Worm (Caenorhabditis elegans) whole organism, L1 larva: Measurements from ENCODE around the gene F55A4.3.

Experiments
- C16A3.4 ChIP-seq: fragments of 150-350 bp; optimal IDR thresholded peaks from 2 replicates; lab custom pipeline; 2014; ENCODE audit warnings: missing biosample characterization, missing genetic modification characterization
- C34B4.2 ChIP-seq: sonication (generic microtip); optimal IDR thresholded peaks from 2 replicates; lab custom pipeline; 2017; ENCODE audit warnings: mild to moderate bottlenecking, missing genetic modification characterization, missing compliant biosample characterization
- aha-1 ChIP-seq: fragments of 150-350 bp; optimal IDR thresholded peaks from 2 replicates; lab custom pipeline; 2014; ENCODE audit warnings: missing biosample characterization, missing genetic modification characterization
- ceh-8 ChIP-seq: fragments of 200-800 bp; sonication (Bioruptor generic); optimal IDR thresholded peaks from 2 replicates; lab custom pipeline; 2018; ENCODE audit warnings: mild to moderate bottlenecking, missing genetic modification characterization, moderate library complexity, missing compliant biosample characterization
- ceh-82 ChIP-seq, 3 experiments: fragments of 150-350 bp in 1 of 3; sonication (generic microtip) in 2 of 3; optimal IDR thresholded peaks; 2 replicates each; lab custom pipeline; 2014 to 2017; ENCODE audit warnings: missing biosample characterization in 3 of 3, missing genetic modification characterization in 3 of 3
- ceh-90 ChIP-seq: sonication (generic microtip); optimal IDR thresholded peaks from 2 replicates; lab custom pipeline; 2016; ENCODE audit warnings: missing genetic modification characterization, missing compliant biosample characterization
- ces-1 ChIP-seq: fragments of 150-350 bp; optimal IDR thresholded peaks from 2 replicates; lab custom pipeline; 2014; ENCODE audit warnings: missing biosample characterization, missing genetic modification reagents, missing genetic modification characterization
- dsc-1 ChIP-seq: sonication (generic microtip); optimal IDR thresholded peaks from 2 replicates; lab custom pipeline; 2016; ENCODE audit warnings: mild to moderate bottlenecking, missing genetic modification characterization, missing compliant biosample characterization
- egl-13 ChIP-seq: sonication (generic microtip); optimal IDR thresholded peaks from 2 replicates; lab custom pipeline; 2016; ENCODE audit warnings: missing genotype, missing genetic modification reagents, missing genetic modification characterization, missing compliant biosample characterization
- elt-2 ChIP-seq: sonication (generic microtip); optimal IDR thresholded peaks from 2 replicates; lab custom pipeline; 2016; ENCODE audit warnings: missing genetic modification characterization, mild to moderate bottlenecking, inconsistent platforms, missing compliant biosample characterization, missing genetic modification reagents
- ets-5 ChIP-seq: fragments of 200-800 bp; sonication (Bioruptor generic); IDR thresholded peaks from 2 replicates; pipeline ENCODE4 v1.3.6; 2022; ENCODE audit warnings: missing genetic modification characterization, missing compliant biosample characterization
- fkh-10 ChIP-seq: sonication (generic microtip); optimal IDR thresholded peaks from 2 replicates; lab custom pipeline; 2017; ENCODE audit warnings: missing biosample characterization, missing genetic modification reagents, missing genetic modification characterization
- fkh-8 ChIP-seq: sonication (generic microtip); optimal IDR thresholded peaks from 2 replicates; lab custom pipeline; 2016; ENCODE audit warnings: mild to moderate bottlenecking, missing genetic modification characterization, missing compliant biosample characterization
- hlh-17 ChIP-seq: fragments of 200-800 bp; sonication (Bioruptor generic); optimal IDR thresholded peaks from 2 replicates; lab custom pipeline; 2018; ENCODE audit warnings: missing genetic modification characterization, mild to moderate bottlenecking, missing compliant biosample characterization, moderate library complexity, borderline replicate concordance
- isw-1 ChIP-seq: fragments of 200-800 bp; sonication (Bioruptor generic); IDR thresholded peaks from 2 replicates; pipeline ENCODE4 v1.3.6; 2022; ENCODE audit warnings: missing genetic modification characterization, missing compliant biosample characterization
- jun-1 ChIP-seq: fragments of 150-350 bp; optimal IDR thresholded peaks from 2 replicates; lab custom pipeline; 2014; ENCODE audit warnings: missing biosample characterization, missing genetic modification reagents, missing genetic modification characterization
- lin-13 ChIP-seq: fragments of 150-350 bp; optimal IDR thresholded peaks from 2 replicates; lab custom pipeline; 2014; ENCODE audit warnings: missing biosample characterization, missing genetic modification reagents, missing genetic modification characterization
- lin-14 ChIP-seq: fragments of 200-800 bp; sonication (Bioruptor generic); optimal IDR thresholded peaks from 2 replicates; lab custom pipeline; 2018; ENCODE audit warnings: mild to moderate bottlenecking, missing genetic modification characterization, moderate library complexity, missing compliant biosample characterization
- mab-9 ChIP-seq: fragments of 200-800 bp; sonication (Bioruptor generic); IDR thresholded peaks from 2 replicates; pipeline ENCODE4 v1.3.6; 2022; ENCODE audit warnings: missing genetic modification reagents, missing genetic modification characterization, missing compliant biosample characterization
- mep-1 ChIP-seq: fragments of 150-350 bp; optimal IDR thresholded peaks from 2 replicates; lab custom pipeline; 2014; ENCODE audit warnings: missing biosample characterization, missing genetic modification characterization
- nhr-47 ChIP-seq: sonication (generic microtip); optimal IDR thresholded peaks from 2 replicates; lab custom pipeline; 2016; ENCODE audit warnings: mild to moderate bottlenecking, missing genetic modification characterization, moderate library complexity, missing compliant biosample characterization
- nhr-71 ChIP-seq: sonication (generic microtip); optimal IDR thresholded peaks from 2 replicates; lab custom pipeline; 2016; ENCODE audit warnings: mild to moderate bottlenecking, missing genetic modification characterization, moderate library complexity, missing compliant biosample characterization
- nhr-77 ChIP-seq: fragments of 150-350 bp; optimal IDR thresholded peaks from 2 replicates; lab custom pipeline; 2014; ENCODE audit warnings: missing biosample characterization, missing genetic modification characterization
- nhr-85 ChIP-seq: sonication (generic microtip); peaks from one replicate; lab custom pipeline; 2016; ENCODE audit warnings: missing genetic modification characterization, inconsistent platforms, missing compliant biosample characterization
- pag-3 ChIP-seq: sonication (generic microtip); optimal IDR thresholded peaks from 2 replicates; lab custom pipeline; 2017; ENCODE audit warnings: missing genetic modification characterization, mild to moderate bottlenecking, missing compliant biosample characterization, antibody characterized with exemption, borderline replicate concordance; ENCODE audit not compliant: insufficient read depth
- rnt-1 ChIP-seq: sonication (generic microtip); optimal IDR thresholded peaks from 2 replicates; lab custom pipeline; 2016; ENCODE audit warnings: mild to moderate bottlenecking, missing genetic modification characterization, moderate library complexity, missing compliant biosample characterization
- skn-1 ChIP-seq: fragments of 150-350 bp; optimal IDR thresholded peaks from 2 replicates; lab custom pipeline; 2014; ENCODE audit warnings: missing biosample characterization, missing genetic modification characterization
- snu-23 ChIP-seq: sonication (generic microtip); optimal IDR thresholded peaks from 2 replicates; lab custom pipeline; 2016; ENCODE audit warnings: missing genetic modification characterization, missing compliant biosample characterization
- sox-4 ChIP-seq: sonication (generic microtip); optimal IDR thresholded peaks from 2 replicates; lab custom pipeline; 2016; ENCODE audit warnings: missing genetic modification characterization, missing compliant biosample characterization
- swsn-7 ChIP-seq: sonication (generic microtip); optimal IDR thresholded peaks from 2 replicates; lab custom pipeline; 2016; ENCODE audit warnings: missing genetic modification characterization, missing compliant biosample characterization
- tbx-2 ChIP-seq: sonication (generic microtip); optimal IDR thresholded peaks from 2 replicates; lab custom pipeline; 2016; ENCODE audit warnings: missing genetic modification characterization, missing compliant biosample characterization
- unc-62 ChIP-seq: fragments of 150-350 bp; optimal IDR thresholded peaks from 2 replicates; lab custom pipeline; 2014; ENCODE audit warnings: missing biosample characterization, missing genetic modification reagents, missing genetic modification characterization
- unc-98 ChIP-seq: fragments of 200-800 bp; sonication (Bioruptor generic); IDR thresholded peaks from 2 replicates; pipeline ENCODE4 v1.3.6; 2022; ENCODE audit warnings: missing genetic modification characterization, missing compliant biosample characterization
- vab-15 ChIP-seq: sonication (generic microtip); optimal IDR thresholded peaks from 2 replicates; lab custom pipeline; 2017; ENCODE audit warnings: missing genotype, mild to moderate bottlenecking, missing genetic modification characterization, missing compliant biosample characterization
- xbp-1 ChIP-seq: sonication (generic microtip); optimal IDR thresholded peaks from 2 replicates; lab custom pipeline; 2016; ENCODE audit warnings: missing genetic modification characterization, missing compliant biosample characterization
- ztf-11 ChIP-seq, 2 experiments: sonication (generic microtip); optimal IDR thresholded peaks; 2 replicates each; lab custom pipeline; 2016 to 2017; ENCODE audit warnings: missing genetic modification characterization in 2 of 2, missing biosample characterization in 1 of 2, missing compliant biosample characterization in 1 of 2

F55A4.3 gene

DNA sequence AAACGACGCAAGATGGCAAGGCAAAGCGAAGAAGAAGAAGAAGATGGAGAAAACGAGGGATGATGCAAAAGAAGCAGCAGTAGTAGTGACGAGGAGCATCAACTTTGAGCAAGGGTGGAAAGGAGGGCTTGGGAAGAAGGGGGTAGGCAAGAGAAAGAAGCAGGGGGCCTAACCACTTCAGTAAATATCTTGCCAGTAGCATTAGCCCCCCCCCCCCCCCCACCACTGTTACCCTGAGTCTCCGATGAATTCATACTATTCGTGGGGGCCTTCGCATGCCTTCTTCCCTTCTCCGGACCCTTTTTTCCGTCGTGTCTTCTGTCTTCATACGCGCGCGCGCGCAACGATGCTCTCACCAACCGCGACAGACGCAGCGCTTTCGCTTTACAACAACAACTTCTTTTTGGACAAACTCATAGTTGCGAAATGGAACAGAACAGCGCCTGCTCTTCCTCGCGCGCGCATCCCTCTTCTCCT lies 3.0 kb downstream of the F55A4.3 start:
- TF ChIP-seq nhr-47 (tag; lab: Kevin White, UChicago) (peak; percentile 32), skn-1 (tag; lab: Kevin White, UChicago) (peak; percentile 35), isw-1 (peak; percentile 14; the same call in 1 of the 2 replicates), fkh-8 (tag; lab: Kevin White, UChicago) (peak; percentile 41), swsn-7 (tag; lab: Kevin White, UChicago) (peak; percentile 23), lin-14 (GFP tag; lab: Kevin White, UChicago) (peak; percentile 86), nhr-77 (tag; lab: Kevin White, UChicago) (no peak), nhr-71 (peak; percentile 28), mab-9 (GFP tag; lab: Robert Waterston, UW) (peak; percentile 64; the same call in 1 of the 2 replicates), C34B4.2 (no peak), egl-13 (tag; lab: Kevin White, UChicago) (peak; percentile 11), ceh-8 (GFP tag; lab: Kevin White, UChicago) (peak; percentile 53), rnt-1 (peak; percentile 5), fkh-10 (GFP tag; lab: Kevin White, UChicago) (peak; percentile 31), ceh-90 (no peak), ceh-82 (tag; optimal IDR thresholded peaks at IDR 0.05; lab: Kevin White, UChicago) (peak in 1 of 3 experiments; percentile 33), hlh-17 (GFP tag; lab: Kevin White, UChicago) (no peak)

DNA sequence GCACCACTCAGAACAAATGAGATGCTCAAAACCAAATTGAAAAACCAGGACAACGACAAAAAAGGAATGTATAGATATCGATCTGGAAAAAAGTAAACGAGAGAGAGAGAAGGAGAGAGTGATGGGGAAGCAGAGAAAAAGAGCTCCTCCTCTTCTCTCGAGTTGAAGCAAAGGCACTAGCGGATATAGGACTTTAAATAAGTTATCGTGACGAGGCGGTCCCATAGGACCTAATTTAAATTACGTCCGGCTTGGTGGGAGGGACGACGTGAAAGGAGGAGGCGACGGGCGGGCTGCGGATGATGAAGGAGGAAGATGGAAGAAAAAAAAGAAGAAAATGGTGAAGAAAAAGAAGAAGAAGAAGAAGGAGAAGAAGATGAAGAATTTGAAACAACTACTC lies 6.3 kb downstream of the F55A4.3 start:
- TF ChIP-seq snu-23 (GFP tag; lab: Kevin White, UChicago), result peak; percentile 1
- TF ChIP-seq aha-1 (tag; lab: Kevin White, UChicago), result no peak
- TF ChIP-seq nhr-47 (tag; lab: Kevin White, UChicago), result peak; percentile 46
- TF ChIP-seq egl-13 (tag; lab: Kevin White, UChicago), result peak; percentile 52
- peak in 1 of 2 experiments; percentile 25 for TF ChIP-seq ztf-11 (tag; optimal IDR thresholded peaks at IDR 0.05; lab: Kevin White, UChicago)
- peak; percentile 29 for TF ChIP-seq swsn-7 (tag; lab: Kevin White, UChicago)
- no peak for TF ChIP-seq xbp-1 (tag; lab: Kevin White, UChicago)
- TF ChIP-seq mab-9 (GFP tag; lab: Robert Waterston, UW), result 0 out of 2 replicates have a peak, but pooled peaks have one; percentile 42
- TF ChIP-seq ces-1 (GFP tag; lab: Kevin White, UChicago), result peak; percentile 67
- TF ChIP-seq lin-13 (GFP tag; lab: Kevin White, UChicago), result no peak
- TF ChIP-seq lin-14 (GFP tag; lab: Kevin White, UChicago), result peak; percentile 85
- peak; percentile 28 for TF ChIP-seq mep-1 (tag; lab: Kevin White, UChicago)
- TF ChIP-seq pag-3 (tag; lab: Kevin White, UChicago), result no peak
- peak; percentile 63 for TF ChIP-seq nhr-71
- TF ChIP-seq unc-62 (GFP tag; lab: Kevin White, UChicago), result no peak
- TF ChIP-seq sox-4 (tag; lab: Kevin White, UChicago), result peak; percentile 12
- peak; percentile 47 for TF ChIP-seq dsc-1 (tag; lab: Kevin White, UChicago)
- peak; percentile 54 for TF ChIP-seq tbx-2 (tag; lab: Kevin White, UChicago)
- TF ChIP-seq skn-1 (tag; lab: Kevin White, UChicago), result peak; percentile 31
- TF ChIP-seq ceh-8 (GFP tag; lab: Kevin White, UChicago), result peak; percentile 60

DNA sequence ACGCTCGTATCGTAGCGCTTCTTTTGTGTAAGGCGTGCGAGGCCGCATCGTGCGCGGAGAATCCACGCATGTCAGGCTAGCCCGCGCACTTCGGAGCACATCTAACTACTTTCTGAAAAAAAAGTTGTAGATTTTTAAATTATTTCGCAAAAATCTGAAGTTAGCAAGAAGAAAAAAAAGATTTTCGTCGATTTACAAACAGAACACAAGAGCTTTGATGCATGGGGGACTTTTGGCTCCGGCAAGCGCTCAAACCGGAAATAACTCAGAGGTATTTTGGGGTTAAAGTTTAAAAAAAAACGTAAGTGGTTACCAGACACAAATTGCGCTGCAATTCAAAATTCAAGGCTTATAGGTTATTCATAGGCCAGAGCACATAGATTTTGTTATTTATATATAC lies 7.5 kb downstream of the F55A4.3 start, which contains the start of the genes F55A4.13 and nlf-1:
F55A4.13 (minus strand) TSS at position 101 of the 400 bp plus-strand sequence.
nlf-1 (minus strand) TSS at position 112 of the 400 bp plus-strand sequence.
- no peak for TF ChIP-seq unc-98 (GFP tag; lab: Robert Waterston, UW)
- no peak for TF ChIP-seq lin-14 (GFP tag; lab: Kevin White, UChicago)
- TF ChIP-seq elt-2, result no peak
- no peak for TF ChIP-seq vab-15 (tag; lab: Kevin White, UChicago)
- no peak for TF ChIP-seq snu-23 (GFP tag; lab: Kevin White, UChicago)
- no peak for TF ChIP-seq jun-1 (tag; lab: Kevin White, UChicago)

DNA sequence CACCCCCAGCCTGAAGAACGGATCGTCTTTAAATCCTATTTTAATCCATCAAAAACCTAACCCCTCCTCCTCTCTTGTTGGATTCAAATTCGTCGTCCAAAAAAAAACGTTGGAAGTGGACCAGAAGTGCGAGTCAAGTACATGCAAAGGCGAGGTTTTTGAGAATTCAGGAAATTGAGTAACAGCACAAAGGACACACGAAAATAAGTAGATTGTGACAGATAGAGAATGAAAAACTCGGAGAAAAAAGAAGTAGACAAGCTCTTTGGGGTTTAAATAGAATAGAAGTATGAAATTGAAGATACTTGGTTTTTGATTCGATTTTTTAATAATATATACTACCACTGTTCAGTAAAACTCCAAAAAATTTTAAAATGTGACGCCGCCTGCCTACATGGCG lies 10.2 kb downstream of the F55A4.3 start:
- TF ChIP-seq lin-14 (GFP tag; lab: Kevin White, UChicago), result peak; percentile 58
- TF ChIP-seq nhr-85 (tag; lab: Kevin White, UChicago), result peak; percentile 57
- TF ChIP-seq fkh-10 (GFP tag; lab: Kevin White, UChicago), result peak; percentile 79
- TF ChIP-seq ztf-11 (tag; optimal IDR thresholded peaks at IDR 0.05; lab: Kevin White, UChicago), result no peak
- no peak for TF ChIP-seq ets-5 (GFP tag; lab: Robert Waterston, UW)
- no peak for TF ChIP-seq C16A3.4 (tag; lab: Kevin White, UChicago)
